Fruit fly (Drosophila melanogaster) whole organism, wandering third instar larva: ENCODE measurements around the gene Toll-6.

ENCODE experiments used
- Dfd ChIP-seq: fragments of >200 bp; optimal IDR thresholded peaks from 2 replicates; lab custom pipeline; 2017; ENCODE audit warnings: missing biosample characterization, missing genetic modification characterization
- HLH106 ChIP-seq: fragments of 200-800 bp; optimal IDR thresholded peaks from 3 replicates; lab custom pipeline; 2019; ENCODE audit warnings: missing biosample characterization, mild to moderate bottlenecking, missing genetic modification characterization, moderate library complexity
- OdsH ChIP-seq: fragments of 200-800 bp; sonication (Bioruptor generic); optimal IDR thresholded peaks from 2 replicates; lab custom pipeline; 2016; ENCODE audit warnings: missing biosample characterization, mild to moderate bottlenecking, missing genetic modification characterization
- Rel ChIP-seq, 2 experiments: fragments of 200-800 bp; sonication (Bioruptor generic) in 1 of 2; optimal IDR thresholded peaks; 2 replicates in 1 of 2; 3 replicates in 1 of 2; lab custom pipeline; 2016 to 2019; ENCODE audit warnings: mild to moderate bottlenecking in 2 of 2, missing biosample characterization in 2 of 2, missing genetic modification characterization in 2 of 2, moderate library complexity in 1 of 2
- Sp1 ChIP-seq: fragments of 200-800 bp; sonication (Bioruptor generic); optimal IDR thresholded peaks from 3 replicates; lab custom pipeline; 2019; ENCODE audit warnings: missing biosample characterization, mild to moderate bottlenecking, missing genetic modification characterization, moderate library complexity
- dmrt93B ChIP-seq: fragments of 200-800 bp; sonication (Bioruptor generic); optimal IDR thresholded peaks from 2 replicates; lab custom pipeline; 2018; ENCODE audit warnings: missing biosample characterization, mild to moderate bottlenecking, missing genetic modification characterization
- ey ChIP-seq: fragments of 200-800 bp; sonication (Bioruptor generic); optimal IDR thresholded peaks from 2 replicates; lab custom pipeline; 2016; ENCODE audit warnings: missing biosample characterization, missing genetic modification characterization
- lola ChIP-seq: fragments of >200 bp; optimal IDR thresholded peaks from 2 replicates; lab custom pipeline; 2017; ENCODE audit warnings: missing biosample characterization, missing genetic modification characterization
- pan ChIP-seq: fragments of >200 bp; optimal IDR thresholded peaks from 2 replicates; lab custom pipeline; 2017
- psq ChIP-seq: fragments of 200-800 bp; sonication (Bioruptor generic); optimal IDR thresholded peaks from 3 replicates; lab custom pipeline; 2017; ENCODE audit warnings: missing biosample characterization, mild to moderate bottlenecking, missing genetic modification characterization, moderate library complexity
- sage ChIP-seq: fragments of 200-800 bp; sonication (Bioruptor generic); optimal IDR thresholded peaks from 2 replicates; lab custom pipeline; 2016; ENCODE audit warnings: missing biosample characterization, mild to moderate bottlenecking, missing genetic modification characterization
- tai ChIP-seq: sonication (Bioruptor generic); optimal IDR thresholded peaks from 2 replicates; lab custom pipeline; 2016; ENCODE audit warnings: missing biosample characterization, missing genetic modification characterization
- usp ChIP-seq: fragments of >200 bp; optimal IDR thresholded peaks from 2 replicates; lab custom pipeline; 2017; ENCODE audit warnings: missing biosample characterization, missing genetic modification characterization

- TF ChIP-seq pan (lab: Kevin White, UChicago) (no peak), lola (GFP tag; lab: Kevin White, UChicago) (no peak), sage (GFP tag; lab: Kevin White, UChicago) (no peak), HLH106 (tag; lab: Kevin White, UChicago) (no peak), OdsH (GFP tag; lab: Kevin White, UChicago) (no peak), usp (GFP tag; lab: Kevin White, UChicago) (no peak), ey (GFP tag; lab: Kevin White, UChicago) (no peak), Rel (GFP tag; optimal IDR thresholded peaks at IDR 0.05; lab: Kevin White, UChicago) (no peak), Rel (tag; optimal IDR thresholded peaks at IDR 0.05; lab: Kevin White, UChicago) (no peak), Sp1 (no peak), psq (GFP tag; lab: Kevin White, UChicago) (no peak), dmrt93B (GFP tag; lab: Kevin White, UChicago) (no peak), Dfd (GFP tag; lab: Kevin White, UChicago) (no peak), tai (GFP tag; lab: Kevin White, UChicago) (no peak)
Observed at dm6 chr3L:15314997-15315396, 21.5 kb upstream of the Toll-6 start.
